Worm (Caenorhabditis elegans) whole organism, L4 larva: Measurements from ENCODE around the gene dop-2.

ENCODE experiments used
- ZK546.5 ChIP-seq, 2 experiments: sonication (generic microtip); optimal IDR thresholded peaks; 2 replicates each; lab custom pipeline; 2017; ENCODE audit warnings: missing biosample characterization in 2 of 2, missing genetic modification characterization in 2 of 2
- arid-1 ChIP-seq: fragments of 200-800 bp; sonication (Bioruptor generic); conservative IDR thresholded peaks from 2 replicates; pipeline ENCODE4 v1.3.6; 2022; ENCODE audit warnings: missing genetic modification reagents, missing genetic modification characterization, missing compliant biosample characterization
- daf-19 ChIP-seq: fragments of 200-800 bp; sonication (Bioruptor generic); conservative IDR thresholded peaks from 2 replicates; pipeline ENCODE4 v1.3.6; 2022; ENCODE audit warnings: missing genetic modification characterization, missing compliant biosample characterization
- dve-1 ChIP-seq: sonication (generic microtip); optimal IDR thresholded peaks from 2 replicates; lab custom pipeline; 2017; ENCODE audit warnings: antibody characterized with exemption, mild to moderate bottlenecking, missing genetic modification characterization, missing compliant biosample characterization; ENCODE audit not compliant: insufficient read depth
- snpc-1.2 ChIP-seq: fragments of 200-800 bp; sonication (Bioruptor generic); IDR thresholded peaks from 2 replicates; pipeline ENCODE4 v1.3.6; 2022; ENCODE audit warnings: missing genetic modification reagents, missing genetic modification characterization, missing compliant biosample characterization

DNA sequence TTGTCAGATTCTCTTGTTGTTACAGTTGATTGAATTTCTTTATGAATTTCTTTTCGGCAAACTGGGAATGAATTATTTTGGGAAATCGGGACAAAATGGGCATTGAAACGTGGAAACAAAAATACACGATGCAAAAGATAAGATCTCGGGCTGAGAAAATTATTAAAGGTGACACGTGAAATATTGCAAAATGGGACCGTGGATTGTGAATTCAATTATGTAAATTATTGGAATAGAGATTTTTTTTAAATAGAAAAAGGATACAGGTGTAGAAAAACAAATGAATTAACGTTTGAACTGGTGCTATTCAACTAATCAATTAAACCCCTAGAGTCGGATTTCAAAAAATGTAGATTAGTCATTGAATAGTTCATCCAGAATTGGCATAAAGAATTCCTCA lies 39.6 kb upstream of the dop-2 start, which contains the start of gene F25B3.4:
- no peak for TF ChIP-seq snpc-1.2 (GFP tag; lab: Robert Waterston, UW)
- TF ChIP-seq ZK546.5 (tag; optimal IDR thresholded peaks at IDR 0.05; lab: Kevin White, UChicago), result no peak
- no peak for TF ChIP-seq arid-1 (GFP tag; lab: Robert Waterston, UW)
- TF ChIP-seq dve-1 (tag; lab: Kevin White, UChicago), result no peak
- no peak for TF ChIP-seq daf-19 (GFP tag; lab: Robert Waterston, UW)
